Worm (Caenorhabditis elegans): ENCODE measurements around the gene srg-15.

The srg-15 gene

ce11 chrII:8741277-8741676 is 31.1 kb upstream of the srg-15 start (continued):
- TF ChIP-seq daf-8 (GFP tag; IDR thresholded peaks at IDR 0.05), result no peak

ce11 chrII:8740326-8740949 is 30.2 kb upstream of the srg-15 start:
- TF ChIP-seq dmd-6 (GFP tag; IDR thresholded peaks at IDR 0.05), result peak; percentile 98
- TF ChIP-seq ceh-32 (tag; optimal IDR thresholded peaks at IDR 0.05; ENCODE audit: poor library complexity), result no peak
- TF ChIP-seq egl-27 (tag; optimal IDR thresholded peaks at IDR 0.05), result no peak
- TF ChIP-seq tra-1 (GFP tag; IDR thresholded peaks at IDR 0.05), result peak; percentile 84
- TF ChIP-seq T26A8.4 (GFP tag; IDR thresholded peaks at IDR 0.05), result no peak
- no peak for TF ChIP-seq ZK546.5 (tag; optimal IDR thresholded peaks at IDR 0.05)
- TF ChIP-seq mxl-2 (GFP tag; conservative IDR thresholded peaks at IDR 0.05), result no peak
- no peak for TF ChIP-seq T20F7.1 (GFP tag; optimal IDR thresholded peaks at IDR 0.05)
- TF ChIP-seq mdt-29 (GFP tag; IDR thresholded peaks at IDR 0.05), result peak; percentile 62; the same call in 1 of the 2 replicates
- no peak for TF ChIP-seq ceh-44 (GFP tag; IDR thresholded peaks at IDR 0.05)
- no peak for TF ChIP-seq F49E8.2 (tag; optimal IDR thresholded peaks at IDR 0.05; ENCODE audit: borderline replicate concordance)
- TF ChIP-seq set-16 (GFP tag; IDR thresholded peaks at IDR 0.05), result no peak
- TF ChIP-seq vab-7 (GFP tag; IDR thresholded peaks at IDR 0.05), result no peak
- TF ChIP-seq lir-3 (tag; optimal IDR thresholded peaks at IDR 0.05), result no peak
- TF ChIP-seq unc-62 (GFP tag; optimal IDR thresholded peaks at IDR 0.05 in 1 of 2), result no peak
- no peak for TF ChIP-seq unc-62 (tag; optimal IDR thresholded peaks at IDR 0.05)
- no peak for TF ChIP-seq dmd-8 (GFP tag; IDR thresholded peaks at IDR 0.05)
- TF ChIP-seq unc-39 (tag; optimal IDR thresholded peaks at IDR 0.05), result no peak
- TF ChIP-seq spr-1 (tag; optimal IDR thresholded peaks at IDR 0.05), result no peak
- TF ChIP-seq madf-9 (GFP tag; conservative IDR thresholded peaks at IDR 0.05), result 0 out of 2 replicates have a peak, but pooled peaks have one; percentile 27
- no peak for TF ChIP-seq F26F4.8 (GFP tag; conservative IDR thresholded peaks at IDR 0.05)
- no peak for TF ChIP-seq unc-130 (GFP tag; optimal IDR thresholded peaks at IDR 0.05)
- no peak for TF ChIP-seq dpl-1 (GFP tag; optimal IDR thresholded peaks at IDR 0.05)
- TF ChIP-seq aha-1 (tag), result peak; percentile 98
- peak; percentile 40; the same call in 1 of the 2 replicates for TF ChIP-seq ceh-20 (GFP tag; IDR thresholded peaks at IDR 0.05)
- peak in 1 of 2 experiments; percentile 42 for TF ChIP-seq lsy-2 (tag; optimal IDR thresholded peaks at IDR 0.05)
- no peak for TF ChIP-seq nhr-76 (tag; optimal IDR thresholded peaks at IDR 0.05)
- no peak for TF ChIP-seq skn-1 (tag; optimal IDR thresholded peaks at IDR 0.05)
- TF ChIP-seq F44E2.7 (GFP tag; IDR thresholded peaks at IDR 0.05), result no peak
- TF ChIP-seq cey-2 (tag; optimal IDR thresholded peaks at IDR 0.05; ENCODE audit: borderline replicate concordance, insufficient read depth), result no peak
- no peak for TF ChIP-seq F37D6.2 (tag; optimal IDR thresholded peaks at IDR 0.05)
- no peak for TF ChIP-seq ceh-62 (tag; optimal IDR thresholded peaks at IDR 0.05)
- TF ChIP-seq daf-16 (GFP tag; optimal IDR thresholded peaks at IDR 0.05), result no peak
- peak; percentile 83 for TF ChIP-seq daf-16 (tag; optimal IDR thresholded peaks at IDR 0.05)
- TF ChIP-seq fos-1 (tag; optimal IDR thresholded peaks at IDR 0.05), result no peak
- TF ChIP-seq ces-1 (GFP tag; optimal IDR thresholded peaks at IDR 0.05), result no peak
- TF ChIP-seq hlh-30 (tag; optimal IDR thresholded peaks at IDR 0.05; ENCODE audit: insufficient read depth), result peak; percentile 67
- no peak for TF ChIP-seq duxl-1 (tag; optimal IDR thresholded peaks at IDR 0.05; ENCODE audit: poor library complexity)
- no peak for TF ChIP-seq Y75B8A.6 (GFP tag; IDR thresholded peaks at IDR 0.05)
- peak; percentile 22 for TF ChIP-seq nhr-102 (tag; optimal IDR thresholded peaks at IDR 0.05)
- no peak for TF ChIP-seq Y105C5A.15 (GFP tag; IDR thresholded peaks at IDR 0.05)
- TF ChIP-seq mxl-3 (GFP tag; optimal IDR thresholded peaks at IDR 0.05), result peak; percentile 35
- TF ChIP-seq nhr-48 (tag; optimal IDR thresholded peaks at IDR 0.05), result peak; percentile 94
- TF ChIP-seq lim-7 (GFP tag; IDR thresholded peaks at IDR 0.05), result no peak
- no peak for TF ChIP-seq F10B5.3 (tag; optimal IDR thresholded peaks at IDR 0.05)
- peak; percentile 84 for TF ChIP-seq nhr-28 (tag; optimal IDR thresholded peaks at IDR 0.05)
- TF ChIP-seq lin-15B (tag; optimal IDR thresholded peaks at IDR 0.05), result no peak
- TF ChIP-seq nhr-25 (tag; optimal IDR thresholded peaks at IDR 0.05; ENCODE audit: borderline replicate concordance, insufficient read depth), result no peak

Measured in whole organism, L4 larva.